Worm (Caenorhabditis elegans): ENCODE data around the gene ZK822.10.

DNA sequence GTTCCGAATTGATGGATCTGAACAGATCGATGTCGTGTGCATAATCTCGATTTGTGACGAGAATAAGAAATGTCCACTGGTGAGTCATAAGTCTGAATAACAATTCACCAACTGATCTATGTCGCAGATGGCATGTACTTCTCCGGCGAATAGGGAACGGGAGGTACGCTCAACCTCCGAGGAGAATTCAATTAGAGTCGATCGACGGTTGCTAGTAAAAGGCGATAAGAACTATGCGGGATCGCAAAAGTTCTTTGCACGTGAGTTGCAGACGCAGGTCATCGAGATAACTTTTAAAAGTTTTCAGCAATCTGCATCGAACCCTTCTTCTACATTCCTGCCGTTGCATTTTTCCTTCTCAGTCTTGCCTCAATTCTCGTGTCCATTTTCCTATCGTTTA is 34.4 kb upstream of the ZK822.10 start:
- no peak for TF ChIP-seq F13C5.2 (tag; optimal IDR thresholded peaks at IDR 0.05)
- TF ChIP-seq ama-1 (optimal IDR thresholded peaks at IDR 0.05): no peak
- no peak for TF ChIP-seq tra-4 (tag; optimal IDR thresholded peaks at IDR 0.05)
- no peak for TF ChIP-seq tbx-37 (GFP tag; conservative IDR thresholded peaks at IDR 0.05)
- no peak for TF ChIP-seq flt-1 (GFP tag; IDR thresholded peaks at IDR 0.05)
- TF ChIP-seq hmg-4 (GFP tag; optimal IDR thresholded peaks at IDR 0.05): no peak
- TF ChIP-seq sea-1 (GFP tag; conservative IDR thresholded peaks at IDR 0.05): no peak
- TF ChIP-seq ceh-13 (GFP tag; optimal IDR thresholded peaks at IDR 0.05): no peak
- no peak for TF ChIP-seq ets-7 (tag; optimal IDR thresholded peaks at IDR 0.05)
- TF ChIP-seq tbx-11 (GFP tag; IDR thresholded peaks at IDR 0.05): no peak
- no peak for TF ChIP-seq pes-1 (GFP tag; IDR thresholded peaks at IDR 0.05)
